Worm (Caenorhabditis elegans) whole organism, young adult: ENCODE measurements around the gene F16G10.10.

Experiments used
- B0261.1 ChIP-seq: sonication (generic microtip); optimal IDR thresholded peaks from 2 replicates; lab custom pipeline; 2016; ENCODE audit warnings: mild to moderate bottlenecking, missing genetic modification characterization, moderate library complexity, missing compliant biosample characterization
- D2030.7 ChIP-seq: fragments of 200-800 bp; sonication (Bioruptor generic); IDR thresholded peaks from 2 replicates; pipeline ENCODE4 v1.3.6; 2022; ENCODE audit warnings: missing genetic modification reagents, missing genetic modification characterization, missing compliant biosample characterization
- T26A5.8 ChIP-seq: sonication (generic microtip); optimal IDR thresholded peaks from 2 replicates; lab custom pipeline; 2016; ENCODE audit warnings: missing genetic modification characterization, missing compliant biosample characterization
- athp-1 ChIP-seq: sonication (generic microtip); optimal IDR thresholded peaks from 2 replicates; lab custom pipeline; 2017; ENCODE audit warnings: mild to moderate bottlenecking, missing genetic modification characterization, missing compliant biosample characterization
- hrde-1 ChIP-seq: sonication (generic microtip); optimal IDR thresholded peaks from 2 replicates; lab custom pipeline; 2016; ENCODE audit warnings: missing genetic modification characterization, mild to moderate bottlenecking, missing compliant biosample characterization, moderate library complexity, missing genotype, missing genetic modification reagents, borderline replicate concordance

DNA sequence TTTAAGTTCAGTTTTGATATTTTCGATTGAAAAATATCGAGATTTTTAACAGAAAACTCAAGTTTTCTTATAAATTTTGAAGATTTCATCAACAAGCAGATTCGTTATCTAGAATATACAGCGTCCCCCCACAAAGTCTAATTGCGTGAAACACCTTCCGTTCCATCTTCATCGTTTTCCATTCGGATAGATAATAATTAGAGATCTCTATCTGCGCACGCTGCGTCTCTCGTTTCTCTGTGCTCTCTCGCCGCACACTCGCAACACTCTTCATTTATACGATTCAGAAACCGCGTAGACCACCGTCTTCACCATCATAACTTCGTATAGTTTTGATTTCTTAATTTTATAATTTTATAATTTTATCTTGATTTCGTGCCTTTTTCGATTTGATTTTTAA is 46.0 kb upstream of the F16G10.10 start:
- no peak for TF ChIP-seq hrde-1 (tag; lab: Kevin White, UChicago)
- no peak for TF ChIP-seq D2030.7 (GFP tag; lab: Robert Waterston, UW)
- TF ChIP-seq T26A5.8 (tag; lab: Kevin White, UChicago): no peak
- no peak for TF ChIP-seq athp-1 (tag; lab: Kevin White, UChicago)
- no peak for TF ChIP-seq B0261.1 (tag; lab: Kevin White, UChicago)
